Worm (Caenorhabditis elegans) whole organism, L4 larva: ENCODE data around the gene sri-19.
A peak's percentile ranks its signal among the peaks of the same experiment; 100 is the strongest.

Experiments
- F37D6.2 ChIP-seq: sonication (generic microtip); optimal IDR thresholded peaks from 2 replicates; lab custom pipeline; 2016; ENCODE audit warnings: mild to moderate bottlenecking, missing genetic modification characterization, missing compliant biosample characterization
- R02D3.7 ChIP-seq: fragments of 150-350 bp; sonication (generic microtip); optimal IDR thresholded peaks from 3 replicates; lab custom pipeline; 2014; ENCODE audit warnings: missing biosample characterization, missing genetic modification characterization
- Y5F2A.4 ChIP-seq: fragments of 200-800 bp; sonication (Bioruptor generic); optimal IDR thresholded peaks from 2 replicates; lab custom pipeline; 2018; ENCODE audit warnings: mild to moderate bottlenecking, missing genetic modification characterization, missing compliant biosample characterization
- dpl-1 ChIP-seq: fragments of 150-350 bp; optimal IDR thresholded peaks from 2 replicates; lab custom pipeline; 2014; ENCODE audit warnings: missing biosample characterization, missing genetic modification reagents, missing genetic modification characterization
- dve-1 ChIP-seq: sonication (generic microtip); optimal IDR thresholded peaks from 2 replicates; lab custom pipeline; 2017; ENCODE audit warnings: antibody characterized with exemption, mild to moderate bottlenecking, missing genetic modification characterization, missing compliant biosample characterization; ENCODE audit not compliant: insufficient read depth
- lin-13 ChIP-seq: fragments of 150-350 bp; optimal IDR thresholded peaks from 2 replicates; lab custom pipeline; 2014; ENCODE audit warnings: missing biosample characterization, missing genetic modification reagents, missing genetic modification characterization
- lin-39 ChIP-seq: fragments of 150-350 bp; optimal IDR thresholded peaks from 2 replicates; lab custom pipeline; 2014; ENCODE audit warnings: missing biosample characterization, missing genetic modification reagents, missing genetic modification characterization
- lsy-2 ChIP-seq, 2 experiments: fragments of 150-350 bp in 1 of 2; sonication (generic microtip) in 1 of 2; optimal IDR thresholded peaks; 2 replicates each; lab custom pipeline; 2014 to 2017; ENCODE audit warnings: missing biosample characterization in 2 of 2, missing genetic modification characterization in 2 of 2
- nhr-237 ChIP-seq: sonication (generic microtip); optimal IDR thresholded peaks from 2 replicates; lab custom pipeline; 2017; ENCODE audit warnings: missing biosample characterization, missing genetic modification characterization
- sdz-12 ChIP-seq: fragments of 200-800 bp; sonication (Bioruptor generic); optimal IDR thresholded peaks from 2 replicates; lab custom pipeline; 2018; ENCODE audit warnings: mild to moderate bottlenecking, missing genetic modification characterization, missing compliant biosample characterization
- unc-39 ChIP-seq: sonication (generic microtip); optimal IDR thresholded peaks from 2 replicates; lab custom pipeline; 2017; ENCODE audit warnings: missing biosample characterization, missing genetic modification characterization
- zfp-2 ChIP-seq: sonication (generic microtip); optimal IDR thresholded peaks from 2 replicates; lab custom pipeline; 2016; ENCODE audit warnings: mild to moderate bottlenecking, missing genetic modification characterization, missing compliant biosample characterization

DNA sequence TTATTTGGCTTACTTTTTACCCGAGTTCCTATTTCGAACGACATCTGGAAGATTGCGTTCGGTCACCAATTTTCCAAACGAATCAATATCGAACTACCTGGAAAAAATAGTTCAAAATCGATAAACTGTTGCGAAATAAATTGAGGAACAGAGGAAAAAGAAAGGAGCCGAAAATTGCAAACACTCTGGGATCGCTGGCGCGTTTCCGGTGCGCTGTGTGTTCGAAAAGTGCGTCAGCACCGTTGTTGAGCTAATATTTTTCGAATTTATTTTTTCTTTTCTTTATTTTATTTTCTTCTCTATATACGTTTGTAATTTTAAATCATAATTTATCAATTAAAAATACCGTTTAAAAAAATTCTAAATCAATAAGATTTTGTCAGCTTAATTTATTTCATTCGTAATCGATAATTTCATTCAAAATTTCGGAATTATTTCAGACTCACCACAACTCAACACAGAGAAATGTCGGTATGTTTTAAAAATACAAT, 25.1 kb upstream of the sri-19 start, which contains the start of the genes dnc-1 and lsm-7:
- TF ChIP-seq zfp-2 (tag; lab: Kevin White, UChicago): no peak
- TF ChIP-seq lin-13: peak; percentile 57
- no peak for TF ChIP-seq Y5F2A.4 (GFP tag; lab: Kevin White, UChicago)
- peak in 1 of 2 experiments; percentile 91 for TF ChIP-seq lsy-2 (tag; optimal IDR thresholded peaks at IDR 0.05; lab: Kevin White, UChicago)
- no peak for TF ChIP-seq R02D3.7
- TF ChIP-seq F37D6.2 (tag; lab: Kevin White, UChicago): peak; percentile 5
- TF ChIP-seq unc-39 (tag; lab: Kevin White, UChicago): no peak
- TF ChIP-seq dve-1: peak; percentile 79
- no peak for TF ChIP-seq sdz-12
- no peak for TF ChIP-seq nhr-237 (tag; lab: Kevin White, UChicago)
- no peak for TF ChIP-seq lin-39 (tag; lab: Kevin White, UChicago)
- peak; percentile 76 for TF ChIP-seq dpl-1 (GFP tag; lab: Kevin White, UChicago)
